Fruit fly (Drosophila melanogaster) S2 (cell line): ENCODE results near the gene CG5126.

Experiments used
- CG8478 ChIP-seq: fragments of >200 bp; optimal IDR thresholded peaks from 2 replicates; lab custom pipeline; 2018
- CTCF ChIP-seq, 2 experiments: fragments of >200 bp; optimal IDR thresholded peaks; 2 replicates each; lab custom pipeline; 2018

Gene CG5126

dm6 chr2L:1185642-1186497, 2.0 kb upstream of the CG5126 start, which contains the start of gene CG5001:
Gene CG5001 (plus strand): TSS chr2L:1185757.
- TF ChIP-seq CG8478 = no peak
- TF ChIP-seq CTCF (optimal IDR thresholded peaks at IDR 0.05; lab: Kevin White, UChicago) = no peak

- no peak for TF ChIP-seq CTCF (optimal IDR thresholded peaks at IDR 0.05; lab: Kevin White, UChicago)
- no peak for TF ChIP-seq CG8478
Measured at dm6 chr2L:1177522-1177921, 6.3 kb downstream of the CG5126 start, which contains the start of gene CG4896. Gene CG4896 (plus strand): TSS chr2L:1177690.

dm6 chr2L:1172704-1173107, 11.1 kb downstream of the CG5126 start, which contains the start of the genes Charon and CG4887:
Gene Charon (minus strand): TSS chr2L:1172805.
Gene CG4887 (plus strand): TSS chr2L:1173009.
- TF ChIP-seq CG8478 (no peak), CTCF (optimal IDR thresholded peaks at IDR 0.05; lab: Kevin White, UChicago) (no peak)

dm6 chr2L:1169867-1170415, 13.9 kb downstream of the CG5126 start, which contains the start of the genes CG31922 and Plap:
Gene CG31922 (plus strand): TSS chr2L:1170181.
Gene Plap (minus strand): TSS chr2L:1170365.
- TF ChIP-seq CTCF (optimal IDR thresholded peaks at IDR 0.05; lab: Kevin White, UChicago) = no peak
- no peak for TF ChIP-seq CG8478

- TF ChIP-seq CTCF (optimal IDR thresholded peaks at IDR 0.05; lab: Kevin White, UChicago) = no peak
- no peak for TF ChIP-seq CG8478
Measured at dm6 chr2L:1166326-1166725, 17.5 kb downstream of the CG5126 start, which contains the start of gene CG14341. Gene CG14341 (plus strand): TSS chr2L:1166506.

dm6 chr2L:1164294-1164693, 19.5 kb downstream of the CG5126 start, which contains the start of gene IntS14:
Gene IntS14 (plus strand): TSS chr2L:1164443.
- TF ChIP-seq CTCF (optimal IDR thresholded peaks at IDR 0.05; lab: Kevin White, UChicago) (no peak), CG8478 (no peak)

dm6 chr2L:1163538-1164143, 20.2 kb downstream of the CG5126 start, which contains the start of gene CG5080:
Gene CG5080 (minus strand): TSS chr2L:1163886.
- TF ChIP-seq CG8478 (no peak), CTCF (optimal IDR thresholded peaks at IDR 0.05; lab: Kevin White, UChicago) (no peak)

- TF ChIP-seq CTCF (optimal IDR thresholded peaks at IDR 0.05; lab: Kevin White, UChicago) = no peak
- TF ChIP-seq CG8478 = no peak
Measured at dm6 chr2L:1158519-1159319, 25.1 kb downstream of the CG5126 start, which contains the start of gene Tango14. Gene Tango14 (plus strand): TSS chr2L:1158661.

dm6 chr2L:1157679-1158518, 25.9 kb downstream of the CG5126 start, which contains the start of gene capt:
Gene capt (minus strand): TSS chr2L:1158262.
- TF ChIP-seq CTCF (optimal IDR thresholded peaks at IDR 0.05; lab: Kevin White, UChicago) (no peak), CG8478 (no peak)

- no peak for TF ChIP-seq CTCF (optimal IDR thresholded peaks at IDR 0.05; lab: Kevin White, UChicago)
Measured at dm6 chr2L:1157357-1157678, 26.5 kb downstream of the CG5126 start.

- TF ChIP-seq CG8478 = no peak
- TF ChIP-seq CTCF (optimal IDR thresholded peaks at IDR 0.05; lab: Kevin White, UChicago) = no peak
Measured at dm6 chr2L:1156592-1157249, 27.1 kb downstream of the CG5126 start.

- no peak for TF ChIP-seq CTCF (optimal IDR thresholded peaks at IDR 0.05; lab: Kevin White, UChicago)
- TF ChIP-seq CG8478 = no peak
Measured at dm6 chr2L:1152693-1153092, 31.1 kb downstream of the CG5126 start.

dm6 chr2L:1150554-1150953, 33.3 kb downstream of the CG5126 start, which contains the start of the genes Tfb4 and Vps29:
Gene Tfb4 (minus strand): TSS chr2L:1150677.
Gene Vps29 (plus strand): TSS chr2L:1150766.
- TF ChIP-seq CTCF (optimal IDR thresholded peaks at IDR 0.05; lab: Kevin White, UChicago) = no peak
- no peak for TF ChIP-seq CG8478
